Fruit fly (Drosophila melanogaster) whole organism, wandering third instar larva: ENCODE results near the gene Sfp24Bc.

Experiments
- Abd-B ChIP-seq: fragments of >200 bp; optimal IDR thresholded peaks from 2 replicates; lab custom pipeline; 2017; ENCODE audit warnings: missing biosample characterization, missing genetic modification characterization
- Hr83 ChIP-seq: fragments of 200-300 bp; sonication (Bioruptor generic); optimal IDR thresholded peaks from 2 replicates; lab custom pipeline; 2016; ENCODE audit warnings: missing biosample characterization, mild to moderate bottlenecking, missing genetic modification characterization, moderate library complexity; ENCODE audit not compliant: poor library complexity, severe bottlenecking
- OdsH ChIP-seq: fragments of 200-800 bp; sonication (Bioruptor generic); optimal IDR thresholded peaks from 2 replicates; lab custom pipeline; 2016; ENCODE audit warnings: missing biosample characterization, mild to moderate bottlenecking, missing genetic modification characterization
- fru ChIP-seq: fragments of 200-800 bp; sonication (Bioruptor generic); optimal IDR thresholded peaks from 3 replicates; lab custom pipeline; 2016; ENCODE audit warnings: missing biosample characterization, mild to moderate bottlenecking, missing genetic modification characterization
- jim ChIP-seq: fragments of 175-275, 200-325 bp; sonication (Bioruptor generic); optimal IDR thresholded peaks from 2 replicates; lab custom pipeline; 2016; ENCODE audit warnings: missing biosample characterization, mild to moderate bottlenecking, missing genetic modification characterization
- pan ChIP-seq: fragments of >200 bp; optimal IDR thresholded peaks from 2 replicates; lab custom pipeline; 2017
- rgr ChIP-seq: fragments of 200-800 bp; sonication (Bioruptor generic); optimal IDR thresholded peaks from 3 replicates; lab custom pipeline; 2016; ENCODE audit warnings: missing biosample characterization, mild to moderate bottlenecking, missing genetic modification characterization

DNA sequence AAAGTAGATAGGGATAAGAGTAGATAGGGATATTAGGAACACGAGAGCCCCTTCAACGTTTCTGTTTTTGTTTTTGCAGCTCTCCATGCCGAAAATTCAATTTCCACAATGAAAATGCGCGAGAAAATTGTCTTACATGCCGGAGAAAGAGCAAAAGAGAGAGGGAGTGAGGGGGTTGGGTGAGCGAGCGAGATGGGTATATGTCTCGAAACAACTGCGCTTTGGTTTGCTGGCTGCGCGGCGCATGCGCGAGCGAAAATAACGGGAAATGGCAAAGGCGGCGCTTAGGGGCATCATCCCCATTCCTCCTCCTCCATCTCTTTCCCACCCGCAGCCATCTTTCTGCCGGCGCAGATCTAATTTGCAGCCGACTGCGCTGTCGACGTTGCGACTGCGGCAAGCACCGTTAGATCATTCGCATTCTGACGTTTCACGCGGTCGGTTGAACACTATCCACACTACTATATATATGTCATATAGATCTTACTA, 8.0 kb downstream of the Sfp24Bc start, which contains the start of gene Drgx:
- TF ChIP-seq OdsH (GFP tag; lab: Kevin White, UChicago) (no peak), rgr (GFP tag; lab: Kevin White, UChicago) (no peak), Abd-B (GFP tag; lab: Kevin White, UChicago) (no peak), fru (GFP tag; lab: Kevin White, UChicago) (no peak), pan (lab: Kevin White, UChicago) (no peak), jim (GFP tag; lab: Kevin White, UChicago) (no peak), Hr83 (GFP tag; lab: Kevin White, UChicago) (no peak)
